Worm (Caenorhabditis elegans): ENCODE results near the gene hlh-31.

- TF ChIP-seq ama-1 (optimal IDR thresholded peaks at IDR 0.05) (no peak), elt-2 (tag; optimal IDR thresholded peaks at IDR 0.05) (no peak), ZK546.5 (tag; optimal IDR thresholded peaks at IDR 0.05) (no peak), fkh-10 (GFP tag; optimal IDR thresholded peaks at IDR 0.05) (no peak), nhr-25 (tag; optimal IDR thresholded peaks at IDR 0.05) (no peak), mdl-1 (tag; optimal IDR thresholded peaks at IDR 0.05) (no peak), nfya-1 (tag; optimal IDR thresholded peaks at IDR 0.05; ENCODE audit: insufficient read depth) (no peak), elt-3 (tag; optimal IDR thresholded peaks at IDR 0.05) (no peak), elt-1 (tag; optimal IDR thresholded peaks at IDR 0.05) (no peak), nhr-11 (tag; optimal IDR thresholded peaks at IDR 0.05) (no peak), unc-62 (GFP tag; optimal IDR thresholded peaks at IDR 0.05) (no peak), tbx-2 (tag; optimal IDR thresholded peaks at IDR 0.05) (no peak), pqm-1 (tag; optimal IDR thresholded peaks at IDR 0.05) (no peak)
These were observed 36.7 kb upstream of the hlh-31 start for ce11 chrIV:16220688-16221087.

Data from whole organism, L3 larva.